Worm (Caenorhabditis elegans): ENCODE measurements around the gene B0244.9.

The B0244.9 gene

ce11 chrIII:5769726-5770235 is 39.0 kb upstream of the B0244.9 start, which contains the start of gene cutl-23 (continued):
- TF ChIP-seq hmg-1.1 (GFP tag; IDR thresholded peaks at IDR 0.05): peak; percentile 49; the same call in 1 of the 2 replicates
- TF ChIP-seq gei-8 (GFP tag; optimal IDR thresholded peaks at IDR 0.05): no peak
- peak; percentile 86 for TF ChIP-seq lim-7 (GFP tag; IDR thresholded peaks at IDR 0.05)
- TF ChIP-seq nhr-41 (GFP tag; IDR thresholded peaks at IDR 0.05): no peak
- TF ChIP-seq nhr-6 (tag; optimal IDR thresholded peaks at IDR 0.05): no peak
- no peak for TF ChIP-seq zip-11 (GFP tag; IDR thresholded peaks at IDR 0.05)
- TF ChIP-seq pha-4 (GFP tag; IDR thresholded peaks at IDR 0.05): peak; percentile 83; the same call in 1 of the 2 replicates
- TF ChIP-seq pha-4 (tag; optimal IDR thresholded peaks at IDR 0.05): no peak
- peak in 1 of 2 experiments; percentile 60; a peak in 1 of 4 replicates for TF ChIP-seq madf-5 (GFP tag; IDR thresholded peaks at IDR 0.05)
- TF ChIP-seq nhr-28 (tag; optimal IDR thresholded peaks at IDR 0.05): no peak
- TF ChIP-seq ZK337.2 (GFP tag; IDR thresholded peaks at IDR 0.05): no peak
- TF ChIP-seq lir-3 (tag; optimal IDR thresholded peaks at IDR 0.05): peak; percentile 69
- TF ChIP-seq daf-19 (GFP tag; conservative IDR thresholded peaks at IDR 0.05): peak; percentile 58; the same call in 1 of the 2 replicates
- no peak for TF ChIP-seq ceh-62 (tag; optimal IDR thresholded peaks at IDR 0.05)
- peak; percentile 51 for TF ChIP-seq mxl-3 (GFP tag; optimal IDR thresholded peaks at IDR 0.05)
- peak; percentile 50 for TF ChIP-seq rbr-2 (tag; optimal IDR thresholded peaks at IDR 0.05)
- no peak for TF ChIP-seq saeg-2 (GFP tag; IDR thresholded peaks at IDR 0.05)
- no peak for TF ChIP-seq zip-2 (tag; optimal IDR thresholded peaks at IDR 0.05)
- TF ChIP-seq set-16 (GFP tag; IDR thresholded peaks at IDR 0.05): no peak
- TF ChIP-seq dmd-6 (GFP tag; IDR thresholded peaks at IDR 0.05): peak; percentile 24; the same call in 1 of the 2 replicates
- peak; percentile 86 for TF ChIP-seq vab-7 (GFP tag; IDR thresholded peaks at IDR 0.05)
- peak in 1 of 2 experiments; percentile 34 for TF ChIP-seq daf-16 (GFP tag; optimal IDR thresholded peaks at IDR 0.05)
- TF ChIP-seq daf-16 (tag; optimal IDR thresholded peaks at IDR 0.05): no peak
- TF ChIP-seq unc-130 (GFP tag; optimal IDR thresholded peaks at IDR 0.05): peak; percentile 51
- TF ChIP-seq zfp-3 (GFP tag; conservative IDR thresholded peaks at IDR 0.05): no peak
- no peak for TF ChIP-seq unc-39 (tag; optimal IDR thresholded peaks at IDR 0.05)
- TF ChIP-seq mes-2 (tag; optimal IDR thresholded peaks at IDR 0.05; ENCODE audit: poor library complexity, severe bottlenecking): peak; percentile 77
- peak; percentile 77 for TF ChIP-seq Y48G9A.11 (GFP tag; IDR thresholded peaks at IDR 0.05)
- no peak for TF ChIP-seq ceh-28 (tag; optimal IDR thresholded peaks at IDR 0.05)

DNA sequence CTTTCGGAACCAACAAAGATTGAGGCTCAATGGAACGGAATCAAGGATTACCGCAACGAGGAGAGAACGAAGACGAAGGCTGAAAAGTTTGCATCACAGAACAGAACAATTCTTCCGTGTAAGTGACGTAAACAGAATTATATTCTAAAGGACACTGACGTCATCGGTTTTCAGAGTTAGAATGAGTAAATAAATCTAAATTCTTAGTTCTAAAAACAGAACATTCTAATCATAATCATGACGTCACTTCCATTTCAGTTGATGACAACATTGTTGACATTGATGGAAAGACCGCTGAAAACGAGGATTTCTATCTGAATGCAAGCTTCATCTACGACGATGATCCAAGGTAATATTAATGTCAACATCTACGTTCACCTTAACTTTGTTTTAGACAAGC is 33.2 kb upstream of the B0244.9 start:
- TF ChIP-seq Y75B8A.6 (GFP tag; IDR thresholded peaks at IDR 0.05): no peak

ce11 chrIII:5761886-5762285 is 31.1 kb upstream of the B0244.9 start:
- TF ChIP-seq daf-12 (tag; optimal IDR thresholded peaks at IDR 0.05): no peak
- peak; percentile 47 for TF ChIP-seq hlh-30 (tag; optimal IDR thresholded peaks at IDR 0.05; ENCODE audit: insufficient read depth)
- TF ChIP-seq gei-8 (GFP tag; optimal IDR thresholded peaks at IDR 0.05): no peak
- no peak for TF ChIP-seq lin-39 (tag; optimal IDR thresholded peaks at IDR 0.05)
- no peak for TF ChIP-seq unc-39 (tag; optimal IDR thresholded peaks at IDR 0.05)
- TF ChIP-seq snpc-4 (tag; optimal IDR thresholded peaks at IDR 0.05): no peak
- 0 out of 4 replicates have a peak, but pooled peaks of 1 of the 2 experiments have one; percentile 33 for TF ChIP-seq madf-5 (GFP tag; IDR thresholded peaks at IDR 0.05)
- no peak for TF ChIP-seq madf-9 (GFP tag; conservative IDR thresholded peaks at IDR 0.05)
- TF ChIP-seq ama-1 (optimal IDR thresholded peaks at IDR 0.05): no peak
- no peak for TF ChIP-seq cey-2 (tag; optimal IDR thresholded peaks at IDR 0.05; ENCODE audit: borderline replicate concordance, insufficient read depth)
- no peak for TF ChIP-seq hlh-11 (tag; optimal IDR thresholded peaks at IDR 0.05)
- TF ChIP-seq F10B5.3 (tag; optimal IDR thresholded peaks at IDR 0.05): no peak
- TF ChIP-seq pha-4 (GFP tag; IDR thresholded peaks at IDR 0.05): peak; percentile 65
- TF ChIP-seq pha-4 (tag; optimal IDR thresholded peaks at IDR 0.05): no peak
- no peak for TF ChIP-seq nhr-10 (tag; optimal IDR thresholded peaks at IDR 0.05)
- no peak for TF ChIP-seq lin-13 (GFP tag; optimal IDR thresholded peaks at IDR 0.05)
- TF ChIP-seq mdt-29 (GFP tag; IDR thresholded peaks at IDR 0.05): no peak
- TF ChIP-seq zfp-3 (GFP tag; conservative IDR thresholded peaks at IDR 0.05): no peak
- 0 out of 2 replicates have a peak, but pooled peaks have one; percentile 8 for TF ChIP-seq daf-19 (GFP tag; conservative IDR thresholded peaks at IDR 0.05)
- no peak for TF ChIP-seq lir-3 (tag; optimal IDR thresholded peaks at IDR 0.05)
- no peak for TF ChIP-seq ceh-44 (GFP tag; IDR thresholded peaks at IDR 0.05)
- no peak for TF ChIP-seq ceh-62 (tag; optimal IDR thresholded peaks at IDR 0.05)
- peak; percentile 14 for TF ChIP-seq mep-1 (tag; optimal IDR thresholded peaks at IDR 0.05)
- TF ChIP-seq ZK337.2 (GFP tag; IDR thresholded peaks at IDR 0.05): no peak
- TF ChIP-seq hmg-1.1 (GFP tag; IDR thresholded peaks at IDR 0.05): peak; percentile 50; the same call in 1 of the 2 replicates
- no peak for TF ChIP-seq set-16 (GFP tag; IDR thresholded peaks at IDR 0.05)
- no peak for TF ChIP-seq lin-1 (GFP tag; IDR thresholded peaks at IDR 0.05)
- no peak for TF ChIP-seq hif-1 (tag; optimal IDR thresholded peaks at IDR 0.05)
- no peak for TF ChIP-seq nhr-6 (tag; optimal IDR thresholded peaks at IDR 0.05)

Measured in whole organism, L4 larva.